Fruit fly (Drosophila melanogaster) S2 (cell line): ENCODE data around the gene CG15646.

Source experiments
- CG8478 ChIP-seq: fragments of >200 bp; optimal IDR thresholded peaks from 2 replicates; lab custom pipeline; 2018
- CTCF ChIP-seq, 2 experiments: fragments of >200 bp; optimal IDR thresholded peaks; 2 replicates each; lab custom pipeline; 2018

CG15646 gene

DNA sequence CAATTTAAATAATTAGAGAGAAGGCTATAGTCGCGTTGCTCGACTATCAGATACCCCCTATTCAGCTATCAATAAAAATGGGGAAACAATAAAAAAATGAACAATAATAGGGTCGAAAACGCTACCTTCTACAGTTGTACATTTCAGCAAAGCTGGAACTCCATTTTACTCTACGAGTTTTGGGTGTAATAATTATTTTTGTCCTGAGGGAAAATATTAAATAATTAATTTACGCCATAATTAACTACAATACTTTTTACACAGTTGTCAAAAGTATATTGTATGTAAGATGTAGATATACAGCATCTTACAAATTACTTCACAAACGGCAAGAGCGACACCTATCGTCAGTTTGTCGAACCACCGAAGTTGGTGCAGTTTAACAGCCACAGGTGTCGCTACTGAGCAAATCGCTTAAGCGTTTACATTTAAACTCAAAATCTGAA lies 17.4 kb downstream of the CG15646 start:
- peak; percentile 91 to 96 for TF ChIP-seq CTCF (optimal IDR thresholded peaks at IDR 0.05; lab: Kevin White, UChicago)
- TF ChIP-seq CG8478 = no peak

DNA sequence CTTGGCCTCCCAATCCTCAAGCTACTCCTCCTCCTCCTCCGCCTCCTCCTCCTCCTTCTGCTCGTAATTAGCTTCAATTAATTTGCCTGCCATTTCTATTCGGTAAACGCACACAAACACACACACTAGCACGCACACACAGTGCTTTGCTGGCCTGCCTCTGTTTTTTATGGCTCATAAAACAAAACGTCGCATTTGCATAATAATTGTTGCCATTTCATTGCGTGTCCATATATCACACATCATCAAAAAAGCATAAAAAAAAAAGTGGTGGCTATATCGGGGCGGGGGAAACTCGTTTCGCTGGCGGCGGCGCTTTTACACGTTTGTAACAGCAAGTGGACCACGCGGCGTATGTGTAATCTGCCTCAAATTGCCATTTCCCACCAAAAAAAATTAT lies 19.3 kb downstream of the CG15646 start:
- TF ChIP-seq CTCF (optimal IDR thresholded peaks at IDR 0.05; lab: Kevin White, UChicago) (no peak), CG8478 (no peak)

DNA sequence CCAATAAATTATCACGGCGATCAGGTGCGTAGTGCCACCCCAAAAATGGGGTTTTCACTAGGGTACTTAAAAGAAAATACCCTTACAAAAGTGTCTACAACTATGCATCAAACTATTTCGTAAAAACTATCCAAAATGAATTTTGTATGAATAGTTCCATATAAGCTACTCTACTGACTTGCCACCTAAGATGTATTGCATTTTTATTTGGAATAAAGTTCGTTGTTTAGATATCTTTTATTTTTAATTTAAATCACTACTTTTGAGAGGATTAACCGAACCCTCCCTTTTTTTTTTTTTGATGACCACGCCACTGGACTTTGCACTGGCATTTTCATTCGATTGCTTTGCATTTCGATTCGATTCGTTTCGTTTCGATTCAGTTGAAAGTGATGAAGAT lies 21.3 kb downstream of the CG15646 start:
- TF ChIP-seq CTCF (optimal IDR thresholded peaks at IDR 0.05; lab: Kevin White, UChicago) = no peak
- no peak for TF ChIP-seq CG8478

DNA sequence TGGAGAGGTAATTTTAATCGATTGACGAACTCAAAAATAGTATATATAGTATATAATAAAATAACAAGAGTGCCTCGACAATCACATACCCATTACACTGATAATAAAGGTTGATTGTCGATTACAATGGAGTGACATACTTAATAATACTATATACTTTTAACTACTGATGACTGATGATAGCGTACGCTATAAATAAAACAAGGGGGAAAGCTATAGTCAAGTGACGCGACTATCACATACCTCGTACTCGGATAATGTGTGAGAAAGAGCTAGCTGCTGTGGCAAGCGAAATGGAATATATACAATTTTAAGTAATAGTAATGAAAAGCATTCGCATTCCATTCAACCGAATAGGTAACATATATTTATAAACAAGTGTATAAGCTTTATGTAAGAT lies 22.6 kb downstream of the CG15646 start:
- TF ChIP-seq CG8478 (no peak), CTCF (optimal IDR thresholded peaks at IDR 0.05; lab: Kevin White, UChicago) (no peak)

DNA sequence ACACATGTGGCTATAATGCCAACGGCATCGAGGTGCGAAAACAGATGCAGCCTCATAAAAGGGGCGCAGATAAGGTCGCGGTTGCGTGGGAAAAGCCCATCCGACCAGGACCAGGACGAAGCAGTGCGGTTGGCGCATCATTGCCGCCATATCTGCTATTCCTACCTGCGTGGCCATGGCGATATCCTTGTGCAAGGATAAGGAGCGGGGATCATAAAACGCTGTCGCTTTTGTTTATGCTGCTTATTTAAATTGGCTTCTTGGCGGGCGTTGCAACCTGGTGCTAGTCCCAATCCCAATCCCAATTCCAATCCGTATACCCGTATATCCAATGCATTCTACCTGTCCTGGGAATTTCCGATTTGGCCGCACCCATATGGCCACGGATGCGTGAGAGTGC lies 24.0 kb downstream of the CG15646 start:
- no peak for TF ChIP-seq CTCF (optimal IDR thresholded peaks at IDR 0.05; lab: Kevin White, UChicago)
- no peak for TF ChIP-seq CG8478

DNA sequence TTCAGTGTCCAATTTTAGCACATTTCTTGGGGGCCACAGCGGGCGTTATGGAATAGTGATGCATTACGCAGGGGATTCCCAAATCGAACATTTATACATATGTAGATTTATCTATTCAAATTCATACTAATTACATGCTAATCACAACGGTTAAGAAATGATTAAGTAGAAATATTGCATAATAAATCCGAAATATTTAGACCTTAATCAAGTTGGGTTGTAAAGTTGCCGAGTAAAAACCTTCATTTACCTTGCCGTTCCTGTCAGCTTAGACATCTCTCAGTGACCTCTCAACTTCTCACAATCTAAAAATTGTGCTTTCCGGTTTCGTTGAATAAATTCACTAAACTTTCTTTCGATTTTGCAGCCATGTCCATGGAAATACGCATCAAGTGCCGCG lies 26.9 kb downstream of the CG15646 start, which contains the start of gene CG8117:
Gene CG8117, plus strand, starts transcription at position 301 of the 400 bp plus-strand sequence.
- TF ChIP-seq CTCF (optimal IDR thresholded peaks at IDR 0.05; lab: Kevin White, UChicago) (no peak), CG8478 (no peak)

DNA sequence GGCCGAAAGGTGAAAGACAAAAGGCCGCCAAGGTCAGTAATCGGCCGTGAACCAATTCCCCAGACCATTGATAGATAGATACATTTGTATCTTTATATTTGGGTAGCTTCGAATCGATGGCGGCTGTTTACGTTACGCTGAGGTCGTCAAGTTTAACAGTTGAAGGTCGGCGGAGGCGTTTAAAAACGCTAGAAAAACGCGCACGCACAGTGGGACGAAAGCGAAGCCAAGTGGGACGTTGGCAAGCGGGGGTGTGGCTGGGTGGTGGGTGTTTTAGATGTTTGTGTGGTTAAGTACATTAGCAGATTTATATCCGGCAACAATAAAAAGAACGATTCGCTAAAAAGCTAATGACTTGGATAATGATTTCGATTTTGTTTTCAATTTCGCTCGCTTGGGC lies 27.6 kb downstream of the CG15646 start:
- TF ChIP-seq CTCF (optimal IDR thresholded peaks at IDR 0.05; lab: Kevin White, UChicago) (no peak), CG8478 (no peak)

DNA sequence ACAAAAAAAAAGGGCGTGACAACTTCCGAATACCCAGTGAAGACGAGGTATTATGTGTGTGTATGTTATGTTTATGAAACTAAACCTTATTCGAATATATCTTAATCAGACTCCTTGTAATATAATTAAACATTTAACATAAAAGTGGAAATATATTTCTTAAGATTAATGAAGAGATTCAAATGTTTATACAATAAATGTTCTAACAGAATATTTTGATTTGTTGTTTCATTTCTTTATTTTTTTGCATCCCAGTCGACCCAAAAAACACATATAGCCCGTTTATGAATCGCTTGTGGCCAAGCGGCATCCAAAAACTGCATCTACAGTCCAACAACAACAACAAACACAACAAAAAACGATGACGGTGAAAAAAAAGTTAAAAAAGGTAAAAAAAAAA lies 28.8 kb downstream of the CG15646 start:
- TF ChIP-seq CG8478 (no peak), CTCF (optimal IDR thresholded peaks at IDR 0.05; lab: Kevin White, UChicago) (no peak)

DNA sequence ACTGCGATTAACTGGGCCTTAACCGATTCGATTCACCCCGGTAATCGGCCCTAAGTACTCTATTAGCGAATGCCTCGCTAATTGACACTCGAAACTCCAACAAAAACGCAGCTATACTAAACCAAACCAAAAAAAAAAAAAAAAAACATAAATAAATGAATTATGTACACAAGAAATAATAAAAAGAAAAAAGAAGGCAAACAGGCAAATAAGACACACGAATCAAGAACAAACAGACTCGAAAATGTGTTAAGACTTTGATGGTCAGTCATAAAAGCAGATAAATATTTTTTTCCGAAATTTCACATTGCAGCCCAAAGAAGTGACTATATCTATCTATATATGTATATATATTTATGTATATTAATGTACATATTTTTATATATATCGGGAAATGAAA lies 30.9 kb downstream of the CG15646 start:
- TF ChIP-seq CG8478 (no peak), CTCF (optimal IDR thresholded peaks at IDR 0.05; lab: Kevin White, UChicago) (no peak)

DNA sequence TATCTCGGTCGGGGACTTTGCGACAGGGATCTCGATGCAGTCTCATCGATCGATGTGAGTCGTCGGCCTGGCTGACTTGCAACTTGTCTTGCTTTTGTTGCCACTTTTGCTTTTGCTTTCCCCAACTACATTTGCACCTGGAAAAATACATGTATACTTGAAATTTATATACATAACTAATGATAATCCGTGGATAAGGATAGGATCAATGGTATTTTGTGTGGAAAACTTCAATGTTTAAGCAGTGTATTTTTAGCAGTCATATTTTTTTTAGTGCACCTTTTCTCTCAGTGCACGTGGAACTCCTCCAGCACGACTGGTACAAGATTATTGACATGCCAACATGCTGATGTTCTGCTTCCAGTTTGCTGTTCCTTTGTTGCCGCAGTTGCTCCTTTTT lies 31.8 kb downstream of the CG15646 start:
- TF ChIP-seq CG8478 (no peak), CTCF (optimal IDR thresholded peaks at IDR 0.05; lab: Kevin White, UChicago) (no peak)

DNA sequence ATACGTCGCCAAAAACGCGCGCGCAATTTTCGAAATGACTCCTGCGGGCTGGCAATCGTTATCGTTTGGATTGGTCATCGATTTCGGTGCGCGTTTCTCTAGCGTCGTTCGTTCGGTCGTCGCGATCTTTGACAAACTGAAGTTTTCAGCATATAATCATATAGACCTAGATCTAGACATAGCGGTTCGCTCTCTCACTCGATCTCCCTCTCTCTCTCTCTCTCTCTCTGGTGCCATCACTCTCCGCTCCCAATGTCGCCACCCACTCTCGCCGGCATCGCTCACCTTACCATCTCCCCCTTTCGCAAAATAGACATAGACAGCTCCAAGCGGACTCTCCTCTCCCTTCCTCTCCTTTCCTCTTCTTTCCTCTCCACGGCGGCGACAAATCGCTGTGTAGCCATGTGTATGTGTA lies 37.5 kb downstream of the CG15646 start, which contains the start of gene sog:
Gene sog, minus strand, starts transcription at position 122 of the 415 bp plus-strand sequence.
- no peak for TF ChIP-seq CG8478

DNA sequence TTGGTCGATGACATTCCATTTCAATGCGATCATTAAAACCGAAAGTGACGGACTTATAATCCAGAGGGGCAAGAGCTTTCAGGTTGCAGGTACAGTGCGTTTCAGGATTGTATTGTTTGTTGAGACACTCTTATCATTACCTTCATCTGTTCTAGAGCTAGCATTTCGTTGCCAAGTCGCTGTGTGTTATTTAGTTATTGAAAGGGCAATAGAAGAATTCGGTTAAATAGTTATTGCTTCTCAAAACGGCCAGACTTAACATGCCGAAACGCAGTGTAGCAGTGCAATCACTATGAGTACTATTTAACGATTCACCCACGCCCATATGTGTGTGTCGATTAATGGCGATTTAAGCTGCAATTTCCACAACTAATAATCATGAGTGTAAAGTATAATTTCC lies 38.2 kb downstream of the CG15646 start:
- TF ChIP-seq CG8478 (no peak), CTCF (optimal IDR thresholded peaks at IDR 0.05; lab: Kevin White, UChicago) (no peak)

DNA sequence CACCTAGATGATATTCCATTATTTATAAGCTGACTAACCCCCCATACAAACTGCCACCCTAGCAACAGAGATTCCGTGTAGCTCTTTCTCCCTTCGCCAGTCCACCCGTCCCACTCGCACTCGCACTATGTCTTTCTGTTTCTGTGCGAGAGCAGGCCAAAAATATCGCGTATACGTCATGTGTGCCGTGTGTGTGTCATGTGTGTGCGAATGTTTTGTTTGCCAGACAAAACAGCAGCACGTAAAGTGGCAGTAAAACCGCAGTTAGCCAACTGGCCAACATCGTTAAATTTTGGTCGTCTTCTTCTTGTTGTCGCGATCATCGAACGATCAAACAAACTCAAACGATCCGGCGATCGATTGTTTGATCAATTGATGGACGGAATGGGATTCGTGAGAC lies 39.4 kb downstream of the CG15646 start:
- TF ChIP-seq CTCF (optimal IDR thresholded peaks at IDR 0.05; lab: Kevin White, UChicago) (no peak), CG8478 (no peak)

DNA sequence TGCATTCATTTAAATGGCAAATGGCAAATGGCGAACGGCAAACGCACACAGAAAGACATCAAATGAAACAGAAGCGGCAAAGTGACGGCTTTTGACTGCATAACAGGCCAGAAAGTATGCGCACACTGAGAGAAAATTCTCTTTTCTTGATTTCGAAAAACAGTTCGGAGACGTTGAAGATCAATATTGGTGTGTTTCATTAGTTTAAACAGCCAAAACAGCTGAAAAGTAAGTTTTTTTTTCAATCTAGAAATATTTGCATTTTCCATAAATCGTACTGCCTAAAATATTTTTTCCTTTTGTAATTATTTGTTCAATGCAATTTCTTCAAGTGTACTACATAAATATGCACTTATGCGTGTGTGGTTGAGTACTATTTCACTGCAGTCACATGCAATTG lies 40.0 kb downstream of the CG15646 start:
- TF ChIP-seq CTCF (optimal IDR thresholded peaks at IDR 0.05; lab: Kevin White, UChicago) (no peak), CG8478 (no peak)

DNA sequence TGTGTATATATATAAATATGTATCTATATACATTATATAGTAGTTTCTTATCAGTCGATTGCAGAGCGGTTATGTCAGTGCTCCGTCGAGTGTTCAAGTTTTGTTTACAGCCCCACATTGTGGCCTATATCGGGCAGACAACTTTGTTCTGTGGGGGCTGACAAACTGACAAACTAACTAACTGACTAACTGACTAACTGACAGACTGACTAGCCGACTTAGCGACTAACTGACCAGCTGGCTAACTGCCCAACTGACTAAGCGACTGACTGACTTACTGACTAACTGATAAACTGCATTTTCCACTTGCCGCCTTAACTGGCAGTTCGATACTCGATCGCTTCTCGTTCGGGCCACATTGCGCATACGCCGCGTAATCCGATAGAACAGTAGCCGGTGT lies 40.9 kb downstream of the CG15646 start:
- no peak for TF ChIP-seq CG8478
- no peak for TF ChIP-seq CTCF (optimal IDR thresholded peaks at IDR 0.05; lab: Kevin White, UChicago)

DNA sequence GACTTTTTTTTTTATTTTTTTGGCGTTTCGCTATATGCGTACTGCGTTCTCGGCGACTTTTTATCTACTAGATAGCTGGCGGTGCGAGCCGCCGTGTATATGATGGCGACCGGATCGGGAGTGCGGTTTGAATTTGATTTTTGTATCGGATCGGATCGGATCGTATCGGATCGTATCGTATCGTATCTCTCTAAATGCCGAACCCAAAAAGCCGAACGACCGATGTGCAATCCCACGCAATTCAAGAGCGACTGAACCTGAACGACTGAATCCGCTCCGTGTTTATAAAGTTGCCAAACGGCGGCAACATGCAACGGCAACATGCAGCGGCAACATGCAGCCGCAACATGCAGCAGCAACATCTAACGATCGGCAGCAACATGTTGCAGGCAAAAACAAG lies 44.5 kb downstream of the CG15646 start:
- TF ChIP-seq CG8478 (no peak), CTCF (optimal IDR thresholded peaks at IDR 0.05; lab: Kevin White, UChicago) (no peak)

DNA sequence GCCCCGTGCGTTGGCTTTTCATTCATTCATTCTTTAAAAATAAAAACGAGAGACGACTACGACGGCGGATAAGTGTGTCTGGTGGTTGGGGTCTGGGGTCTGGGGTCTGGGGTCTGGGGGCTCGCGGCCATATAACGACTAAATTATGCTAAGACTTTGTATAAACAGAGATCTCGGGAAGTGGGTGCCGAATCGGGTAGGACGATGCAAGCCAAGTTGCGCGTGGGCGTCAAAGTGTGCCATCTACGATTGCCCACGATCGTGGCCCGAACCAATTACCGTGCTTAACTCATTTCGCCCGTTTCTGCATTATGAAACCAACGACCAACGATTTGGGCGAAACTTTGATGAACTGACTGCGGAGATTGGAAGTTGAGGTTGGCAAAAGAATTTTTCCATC lies 47.0 kb downstream of the CG15646 start:
- TF ChIP-seq CTCF (optimal IDR thresholded peaks at IDR 0.05; lab: Kevin White, UChicago) = no peak
- TF ChIP-seq CG8478 = no peak

DNA sequence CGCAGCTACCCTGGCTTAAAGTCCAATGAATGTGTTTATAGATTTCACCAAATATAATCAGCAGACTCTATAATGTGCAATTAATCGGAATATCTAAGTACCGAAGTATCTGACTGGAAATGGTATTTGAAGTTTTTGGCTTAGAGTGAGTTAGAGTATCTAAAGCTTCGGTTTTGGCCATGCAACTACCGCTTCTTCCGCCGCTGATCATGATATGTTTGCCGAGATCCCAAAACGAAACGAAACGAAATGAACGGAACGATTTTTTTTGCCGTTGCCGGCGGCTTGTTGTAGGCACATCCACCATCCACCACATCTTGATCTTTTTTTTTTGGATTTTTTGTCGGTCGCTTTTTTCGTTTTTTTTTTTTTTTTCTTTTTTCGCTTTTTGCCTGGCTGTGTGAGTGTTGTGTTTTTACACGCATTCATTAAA lies 47.8 kb downstream of the CG15646 start:
- TF ChIP-seq CG8478 = no peak
- no peak for TF ChIP-seq CTCF (optimal IDR thresholded peaks at IDR 0.05; lab: Kevin White, UChicago)
